Worm (Caenorhabditis elegans): ENCODE data around the gene F59B2.15.

DNA sequence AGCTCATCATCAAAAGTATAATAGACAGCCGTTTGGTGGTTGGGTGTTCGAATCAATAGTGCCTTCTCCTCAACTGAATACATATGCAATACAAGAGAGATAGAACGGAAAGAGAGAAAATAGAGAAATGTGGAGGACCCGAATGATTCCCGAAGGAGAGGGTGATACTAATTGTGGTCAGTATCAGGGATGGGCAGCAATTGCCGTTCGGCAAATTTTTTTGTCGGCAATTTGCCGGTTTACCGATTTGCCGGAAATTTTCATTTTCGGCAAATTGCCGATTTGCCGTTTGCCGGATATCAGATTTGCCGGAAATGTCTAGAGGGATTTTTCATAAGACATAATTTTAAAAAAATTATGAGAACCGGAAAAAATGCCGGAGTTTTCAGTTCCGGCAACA, 9.9 kb upstream of the F59B2.15 start, which contains the start of gene F59B2.9:
- TF ChIP-seq ama-1 (optimal IDR thresholded peaks at IDR 0.05) (no peak), ets-7 (tag; optimal IDR thresholded peaks at IDR 0.05) (no peak), tra-4 (tag; optimal IDR thresholded peaks at IDR 0.05) (no peak), F13C5.2 (tag; optimal IDR thresholded peaks at IDR 0.05) (no peak), flt-1 (GFP tag; IDR thresholded peaks at IDR 0.05) (no peak), hmbx-1 (tag; optimal IDR thresholded peaks at IDR 0.05) (no peak), B0310.2 (tag; optimal IDR thresholded peaks at IDR 0.05) (no peak), hnd-1 (tag; optimal IDR thresholded peaks at IDR 0.05) (no peak), pes-1 (GFP tag; IDR thresholded peaks at IDR 0.05) (no peak)
